Worm (Caenorhabditis elegans): ENCODE data around the gene dyla-1.
"Not testable (repeated sequence)": the region's sequence is repeated elsewhere in the genome, so short reads cannot be mapped to it uniquely, and the experiment has no call there.

Gene dyla-1

ce11 chrX:16826500-16826899, 14.3 kb upstream of the dyla-1 start:
- TF ChIP-seq ztf-1 (GFP tag; conservative IDR thresholded peaks at IDR 0.05) (no peak), blmp-1 (tag; optimal IDR thresholded peaks at IDR 0.05; ENCODE audit: insufficient read depth) (no peak), nhr-77 (tag; optimal IDR thresholded peaks at IDR 0.05) (no peak), lsy-2 (tag; optimal IDR thresholded peaks at IDR 0.05) (no peak), sem-4 (tag; optimal IDR thresholded peaks at IDR 0.05) (no peak), ztf-11 (tag; optimal IDR thresholded peaks at IDR 0.05) (no peak), nhr-6 (tag; optimal IDR thresholded peaks at IDR 0.05) (no peak), unc-39 (tag; optimal IDR thresholded peaks at IDR 0.05) (no peak)

ce11 chrX:16834691-16835090, 6.1 kb upstream of the dyla-1 start, which contains the start of gene F41G4.13:
Gene F41G4.13 (minus strand): TSS chrX:16834791.
- TF ChIP-seq blmp-1 (tag; optimal IDR thresholded peaks at IDR 0.05; ENCODE audit: insufficient read depth); sma-9 (GFP tag; optimal IDR thresholded peaks at IDR 0.05); sma-9 (tag; optimal IDR thresholded peaks at IDR 0.05); R02D3.7 (tag; optimal IDR thresholded peaks at IDR 0.05): not testable (repeated sequence)

ce11 chrX:16836304-16836703, 4.5 kb upstream of the dyla-1 start, which contains the start of gene F41G4.7:
Gene F41G4.7 (minus strand): TSS chrX:16836404.
- TF ChIP-seq unc-39 (tag; optimal IDR thresholded peaks at IDR 0.05), result no peak

ce11 chrX:16842935-16843334, 2.1 kb downstream of the dyla-1 start:
- TF ChIP-seq nhr-6 (tag; optimal IDR thresholded peaks at IDR 0.05) (no peak), unc-39 (tag; optimal IDR thresholded peaks at IDR 0.05) (no peak), Y55F3AM.14 (GFP tag; optimal IDR thresholded peaks at IDR 0.05) (no peak), gmeb-1 (tag; optimal IDR thresholded peaks at IDR 0.05) (no peak), nhr-12 (tag; optimal IDR thresholded peaks at IDR 0.05) (no peak), lin-13 (GFP tag; optimal IDR thresholded peaks at IDR 0.05) (no peak), fos-1 (tag; optimal IDR thresholded peaks at IDR 0.05) (no peak), unc-62 (GFP tag; optimal IDR thresholded peaks at IDR 0.05) (no peak), nhr-129 (tag; optimal IDR thresholded peaks at IDR 0.05) (no peak), sma-3 (GFP tag; optimal IDR thresholded peaks at IDR 0.05) (no peak), nhr-23 (tag; optimal IDR thresholded peaks at IDR 0.05) (no peak), mab-5 (tag; optimal IDR thresholded peaks at IDR 0.05) (no peak)

ce11 chrX:16844924-16845323, 4.1 kb downstream of the dyla-1 start, which contains the start of gene F41G4.8:
Gene F41G4.8 (minus strand): TSS chrX:16845024.
- TF ChIP-seq mbf-1 (tag; optimal IDR thresholded peaks at IDR 0.05) (no peak), peb-1 (tag; optimal IDR thresholded peaks at IDR 0.05) (no peak), mab-5 (tag; optimal IDR thresholded peaks at IDR 0.05) (no peak), alr-1 (tag; optimal IDR thresholded peaks at IDR 0.05) (no peak), ztf-1 (GFP tag; conservative IDR thresholded peaks at IDR 0.05) (no peak), nhr-11 (tag; optimal IDR thresholded peaks at IDR 0.05) (no peak), R02D3.7 (tag; optimal IDR thresholded peaks at IDR 0.05) (no peak), nhr-25 (tag; optimal IDR thresholded peaks at IDR 0.05) (no peak), ceh-82 (tag; optimal IDR thresholded peaks at IDR 0.05) (no peak), nhr-10 (tag; optimal IDR thresholded peaks at IDR 0.05) (no peak)

ce11 chrX:16859956-16860446, 19.2 kb downstream of the dyla-1 start, which contains the start of gene T20F7.3:
Gene T20F7.3 (plus strand): TSS chrX:16860396.
- TF ChIP-seq fos-1 (tag; optimal IDR thresholded peaks at IDR 0.05) (peak; percentile 39), nhr-12 (tag; optimal IDR thresholded peaks at IDR 0.05) (no peak)

- TF ChIP-seq lin-13 (GFP tag; optimal IDR thresholded peaks at IDR 0.05), result no peak
- no peak for TF ChIP-seq nhr-11 (tag; optimal IDR thresholded peaks at IDR 0.05)
- TF ChIP-seq blmp-1 (tag; optimal IDR thresholded peaks at IDR 0.05; ENCODE audit: insufficient read depth), result no peak
Observed at ce11 chrX:16863320-16863719, 22.5 kb downstream of the dyla-1 start.

ce11 chrX:16865016-16865415, 24.2 kb downstream of the dyla-1 start:
- TF ChIP-seq fos-1 (tag; optimal IDR thresholded peaks at IDR 0.05) (no peak), nhr-129 (tag; optimal IDR thresholded peaks at IDR 0.05) (no peak), nhr-10 (tag; optimal IDR thresholded peaks at IDR 0.05) (no peak), blmp-1 (tag; optimal IDR thresholded peaks at IDR 0.05; ENCODE audit: insufficient read depth) (no peak), lin-39 (tag; optimal IDR thresholded peaks at IDR 0.05) (no peak), gmeb-1 (tag; optimal IDR thresholded peaks at IDR 0.05) (no peak), egl-27 (tag; optimal IDR thresholded peaks at IDR 0.05) (no peak), lsy-2 (tag; optimal IDR thresholded peaks at IDR 0.05) (no peak), dmd-4 (tag; optimal IDR thresholded peaks at IDR 0.05) (no peak), skn-1 (tag; optimal IDR thresholded peaks at IDR 0.05) (no peak), ZK546.5 (tag; optimal IDR thresholded peaks at IDR 0.05) (no peak), unc-39 (tag; optimal IDR thresholded peaks at IDR 0.05) (no peak), crh-2 (tag; optimal IDR thresholded peaks at IDR 0.05) (no peak), ama-1 (optimal IDR thresholded peaks at IDR 0.05) (no peak), sma-9 (GFP tag; optimal IDR thresholded peaks at IDR 0.05) (no peak), sma-9 (tag; optimal IDR thresholded peaks at IDR 0.05) (no peak)

All from whole organism, L2 larva.